Worm (Caenorhabditis elegans) whole organism, L1 larva: ENCODE measurements around the gene clec-208.

Experiments
- aly-2 ChIP-seq: fragments of 150-350 bp; optimal IDR thresholded peaks from 2 replicates; lab custom pipeline; 2014; ENCODE audit warnings: missing biosample characterization, missing genetic modification characterization
- efl-1 ChIP-seq, 4 experiments: fragments of 150-350 bp; optimal IDR thresholded peaks in 3 of 4; peaks in 1 of 4; 1 replicate in 1 of 4; 2 replicates in 3 of 4; lab custom pipeline; 2014; ENCODE audit warnings: missing biosample characterization in 2 of 4, missing genetic modification characterization in 2 of 4, missing genetic modification reagents in 2 of 4
- ets-5 ChIP-seq: fragments of 200-800 bp; sonication (Bioruptor generic); IDR thresholded peaks from 2 replicates; pipeline ENCODE4 v1.3.6; 2022; ENCODE audit warnings: missing genetic modification characterization, missing compliant biosample characterization
- jun-1 ChIP-seq: fragments of 150-350 bp; optimal IDR thresholded peaks from 2 replicates; lab custom pipeline; 2014; ENCODE audit warnings: missing biosample characterization, missing genetic modification reagents, missing genetic modification characterization
- lir-3 ChIP-seq: sonication (generic microtip); optimal IDR thresholded peaks from 2 replicates; lab custom pipeline; 2016; ENCODE audit warnings: mild to moderate bottlenecking, missing genetic modification characterization, moderate library complexity, missing compliant biosample characterization; ENCODE audit not compliant: poor library complexity

DNA sequence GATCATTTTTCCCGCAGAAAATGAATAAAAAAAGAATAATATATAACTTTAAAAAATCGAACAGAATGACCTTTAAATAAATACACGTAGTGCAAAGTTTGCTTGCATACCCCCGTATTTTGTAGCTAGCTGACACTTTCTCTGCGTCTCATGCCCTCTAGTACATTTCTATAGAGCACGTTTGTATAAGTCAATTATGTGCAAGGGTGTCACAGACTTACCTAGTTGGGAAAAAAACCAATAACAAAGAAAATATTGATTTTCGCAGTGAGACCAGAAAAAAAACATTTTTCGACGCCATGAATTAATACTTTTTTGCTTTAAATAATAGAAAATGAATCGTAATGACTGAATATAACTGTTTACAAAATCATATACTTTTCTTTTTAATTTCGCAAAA lies 11.5 kb downstream of the clec-208 start, which contains the start of gene ckb-4:
- TF ChIP-seq ets-5 (GFP tag; lab: Robert Waterston, UW) (no peak), efl-1 (optimal IDR thresholded peaks at IDR 0.05; lab: Kevin White, UChicago) (peak; percentile 59 to 70), efl-1 (GFP tag; optimal IDR thresholded peaks at IDR 0.05 in 1 of 2; lab: Kevin White, UChicago) (peak; percentile 54 to 85), lir-3 (tag; lab: Kevin White, UChicago) (no peak), aly-2 (tag; lab: Kevin White, UChicago) (no peak), jun-1 (tag; lab: Kevin White, UChicago) (no peak)
